Worm (Caenorhabditis elegans) whole organism, L2 larva: ENCODE results near the gene ttm-1.

ENCODE experiments used
- C34F6.9 ChIP-seq: fragments of 150-350 bp; optimal IDR thresholded peaks from 2 replicates; lab custom pipeline; 2014; ENCODE audit warnings: missing biosample characterization, missing genetic modification characterization
- F13H6.1 ChIP-seq: sonication (generic microtip); optimal IDR thresholded peaks from 2 replicates; lab custom pipeline; 2016; ENCODE audit warnings: missing genetic modification characterization, missing compliant biosample characterization
- Y55F3AM.14 ChIP-seq: fragments of 200-800 bp; sonication (Bioruptor generic); optimal IDR thresholded peaks from 2 replicates; lab custom pipeline; 2018; ENCODE audit warnings: mild to moderate bottlenecking, missing genetic modification characterization, missing compliant biosample characterization
- alr-1 ChIP-seq: fragments of 150-350 bp; optimal IDR thresholded peaks from 2 replicates; lab custom pipeline; 2014; ENCODE audit warnings: missing biosample characterization, missing genetic modification characterization
- aly-2 ChIP-seq: fragments of 150-350 bp; optimal IDR thresholded peaks from 2 replicates; lab custom pipeline; 2014; ENCODE audit warnings: missing biosample characterization, missing genetic modification characterization
- ama-1 ChIP-seq: fragments of 150-350 bp; optimal IDR thresholded peaks from 2 replicates; lab custom pipeline; 2018; ENCODE audit warnings: inconsistent platforms
- blmp-1 ChIP-seq: sonication (generic microtip); optimal IDR thresholded peaks from 2 replicates; lab custom pipeline; 2017; ENCODE audit warnings: missing genetic modification characterization, mild to moderate bottlenecking, missing compliant biosample characterization, antibody characterized with exemption, moderate library complexity; ENCODE audit not compliant: insufficient read depth
- ceh-16 ChIP-seq: fragments of 150-350 bp; optimal IDR thresholded peaks from 2 replicates; lab custom pipeline; 2014; ENCODE audit warnings: missing biosample characterization, missing genetic modification characterization
- ceh-82 ChIP-seq: fragments of 150-350 bp; optimal IDR thresholded peaks from 2 replicates; lab custom pipeline; 2014; ENCODE audit warnings: missing biosample characterization, missing genetic modification characterization
- egl-27 ChIP-seq: sonication (generic microtip); optimal IDR thresholded peaks from 3 replicates; lab custom pipeline; 2017; ENCODE audit warnings: missing biosample characterization, missing genetic modification reagents, missing genetic modification characterization
- elt-1 ChIP-seq: fragments of 150-350 bp; optimal IDR thresholded peaks from 2 replicates; lab custom pipeline; 2014; ENCODE audit warnings: missing biosample characterization, missing genetic modification characterization
- elt-3 ChIP-seq: sonication (generic microtip); optimal IDR thresholded peaks from 2 replicates; lab custom pipeline; 2017; ENCODE audit warnings: missing biosample characterization, missing genetic modification characterization
- fos-1 ChIP-seq: fragments of 150-350 bp; optimal IDR thresholded peaks from 2 replicates; lab custom pipeline; 2014; ENCODE audit warnings: missing biosample characterization, missing genetic modification characterization
- gmeb-1 ChIP-seq: fragments of 150-350 bp; optimal IDR thresholded peaks from 2 replicates; lab custom pipeline; 2014; ENCODE audit warnings: missing biosample characterization, missing genetic modification characterization
- lin-11 ChIP-seq: fragments of 150-350 bp; sonication (generic microtip); optimal IDR thresholded peaks from 2 replicates; lab custom pipeline; 2014; ENCODE audit warnings: missing biosample characterization, missing genetic modification characterization, inconsistent platforms, mixed read lengths
- lin-13 ChIP-seq: fragments of 150-350 bp; optimal IDR thresholded peaks from 2 replicates; lab custom pipeline; 2014; ENCODE audit warnings: missing biosample characterization, missing genetic modification reagents, missing genetic modification characterization
- lin-39 ChIP-seq: fragments of 150-350 bp; optimal IDR thresholded peaks from 2 replicates; lab custom pipeline; 2014; ENCODE audit warnings: missing biosample characterization, missing genetic modification reagents, missing genetic modification characterization
- lsy-2 ChIP-seq, 2 experiments: fragments of 150-350 bp in 1 of 2; sonication (generic microtip) in 1 of 2; optimal IDR thresholded peaks; 2 replicates each; lab custom pipeline; 2014 to 2017; ENCODE audit warnings: missing biosample characterization in 2 of 2, missing genetic modification characterization in 2 of 2
- mbf-1 ChIP-seq: sonication (generic microtip); optimal IDR thresholded peaks from 2 replicates; lab custom pipeline; 2017; ENCODE audit warnings: missing biosample characterization, missing genetic modification characterization
- mdl-1 ChIP-seq, 2 experiments: fragments of 150-350 bp in 1 of 2; sonication (generic microtip) in 1 of 2; optimal IDR thresholded peaks; 2 replicates each; lab custom pipeline; 2017; ENCODE audit warnings: missing biosample characterization in 2 of 2, missing genetic modification characterization in 2 of 2
- nhr-10 ChIP-seq: sonication (generic microtip); optimal IDR thresholded peaks from 2 replicates; lab custom pipeline; 2017; ENCODE audit warnings: missing biosample characterization, missing genetic modification characterization
- nhr-11 ChIP-seq: fragments of 150-350 bp; optimal IDR thresholded peaks from 2 replicates; lab custom pipeline; 2014; ENCODE audit warnings: missing biosample characterization, missing genetic modification characterization
- nhr-12 ChIP-seq: fragments of 150-350 bp; optimal IDR thresholded peaks from 2 replicates; lab custom pipeline; 2014; ENCODE audit warnings: missing biosample characterization, missing genetic modification characterization
- nhr-129 ChIP-seq: fragments of 150-350 bp; optimal IDR thresholded peaks from 2 replicates; lab custom pipeline; 2014; ENCODE audit warnings: missing biosample characterization, missing genetic modification characterization
- nhr-21 ChIP-seq: fragments of 150-350 bp; optimal IDR thresholded peaks from 2 replicates; lab custom pipeline; 2014; ENCODE audit warnings: missing biosample characterization, missing genetic modification characterization
- nhr-237 ChIP-seq: fragments of 150-350 bp; optimal IDR thresholded peaks from 2 replicates; lab custom pipeline; 2014; ENCODE audit warnings: missing biosample characterization, missing genetic modification characterization
- nhr-77 ChIP-seq: fragments of 150-350 bp; optimal IDR thresholded peaks from 2 replicates; lab custom pipeline; 2014; ENCODE audit warnings: missing biosample characterization, missing genetic modification characterization
- skn-1 ChIP-seq: sonication (generic microtip); optimal IDR thresholded peaks from 2 replicates; lab custom pipeline; 2017; ENCODE audit warnings: missing biosample characterization, missing genetic modification characterization
- unc-55 ChIP-seq: fragments of 150-350 bp; sonication (generic microtip); optimal IDR thresholded peaks from 3 replicates; lab custom pipeline; 2014; ENCODE audit warnings: missing biosample characterization, missing genetic modification reagents, missing genetic modification characterization
- unc-62 ChIP-seq: fragments of 150-350 bp; optimal IDR thresholded peaks from 2 replicates; lab custom pipeline; 2014; ENCODE audit warnings: missing biosample characterization, missing genetic modification reagents, missing genetic modification characterization
- zag-1 ChIP-seq: fragments of 150-350 bp; optimal IDR thresholded peaks from 2 replicates; lab custom pipeline; 2014; ENCODE audit warnings: missing biosample characterization, missing genetic modification characterization
- ztf-1 ChIP-seq: fragments of 200-800 bp; sonication (Bioruptor generic); conservative IDR thresholded peaks from 2 replicates; pipeline ENCODE4 v1.3.6; 2022; ENCODE audit warnings: missing genetic modification characterization, missing compliant biosample characterization
- ztf-11 ChIP-seq: sonication (generic microtip); optimal IDR thresholded peaks from 2 replicates; lab custom pipeline; 2017; ENCODE audit warnings: missing biosample characterization, missing genetic modification characterization

ttm-1 gene

ce11 chrIII:12929573-12929972 is 37.2 kb downstream of the ttm-1 start, which contains the start of gene Y37D8A.19:
Y37D8A.19 (plus strand) TSS chrIII:12929873.
- TF ChIP-seq ztf-1 (no peak), nhr-21 (tag; lab: Kevin White, UChicago) (no peak), nhr-12 (tag; lab: Kevin White, UChicago) (no peak), skn-1 (tag; lab: Kevin White, UChicago) (no peak), aly-2 (no peak)

ce11 chrIII:12925947-12926607 is 40.7 kb downstream of the ttm-1 start, which contains the start of the genes npp-25 and mrps-10:
npp-25 (minus strand) TSS chrIII:12925997.
mrps-10 (plus strand) TSS chrIII:12926557.
- TF ChIP-seq nhr-77 (tag; lab: Kevin White, UChicago): no peak
- no peak for TF ChIP-seq ztf-11 (tag; lab: Kevin White, UChicago)
- no peak for TF ChIP-seq alr-1 (tag; lab: Kevin White, UChicago)
- no peak for TF ChIP-seq unc-62 (GFP tag; lab: Kevin White, UChicago)
- peak; percentile 28 for TF ChIP-seq unc-55 (GFP tag; lab: Kevin White, UChicago)
- no peak for TF ChIP-seq lin-39 (tag; lab: Kevin White, UChicago)
- no peak for TF ChIP-seq ztf-1
- TF ChIP-seq nhr-21 (tag; lab: Kevin White, UChicago): no peak
- TF ChIP-seq nhr-11 (tag; lab: Kevin White, UChicago): no peak
- no peak for TF ChIP-seq egl-27 (tag; lab: Kevin White, UChicago)
- TF ChIP-seq lin-11: no peak
- TF ChIP-seq lsy-2 (tag; optimal IDR thresholded peaks at IDR 0.05; lab: Kevin White, UChicago): peak in 1 of 2 experiments; percentile 72
- TF ChIP-seq fos-1: peak; percentile 29
- TF ChIP-seq C34F6.9 (tag; lab: Kevin White, UChicago): peak; percentile 40
- TF ChIP-seq lin-13 (GFP tag; lab: Kevin White, UChicago): peak; percentile 52

- TF ChIP-seq unc-62 (GFP tag; lab: Kevin White, UChicago) (no peak), mdl-1 (tag; optimal IDR thresholded peaks at IDR 0.05; lab: Kevin White, UChicago) (no peak), lsy-2 (tag; optimal IDR thresholded peaks at IDR 0.05; lab: Kevin White, UChicago) (no peak), alr-1 (tag; lab: Kevin White, UChicago) (no peak), elt-3 (tag; lab: Kevin White, UChicago) (no peak), lin-13 (GFP tag; lab: Kevin White, UChicago) (no peak), ztf-11 (tag; lab: Kevin White, UChicago) (no peak), elt-1 (tag; lab: Kevin White, UChicago) (no peak), nhr-12 (tag; lab: Kevin White, UChicago) (no peak), zag-1 (tag; lab: Kevin White, UChicago) (no peak), nhr-11 (tag; lab: Kevin White, UChicago) (no peak), lin-39 (tag; lab: Kevin White, UChicago) (no peak), Y55F3AM.14 (GFP tag; lab: Kevin White, UChicago) (no peak), aly-2 (no peak), ceh-16 (tag; lab: Kevin White, UChicago) (no peak)
Observed at ce11 chrIII:12920810-12921209, 46.0 kb downstream of the ttm-1 start.

ce11 chrIII:12919882-12920281 is 46.9 kb downstream of the ttm-1 start:
- TF ChIP-seq gmeb-1 (peak; percentile 15), fos-1 (peak; percentile 95), nhr-21 (tag; lab: Kevin White, UChicago) (no peak), alr-1 (tag; lab: Kevin White, UChicago) (no peak), F13H6.1 (tag; lab: Kevin White, UChicago) (peak; percentile 63), lin-39 (tag; lab: Kevin White, UChicago) (no peak), nhr-129 (tag; lab: Kevin White, UChicago) (peak; percentile 59), ztf-1 (no peak), ama-1 (lab: Kevin White, UChicago) (no peak)

- TF ChIP-seq nhr-11 (tag; lab: Kevin White, UChicago) (no peak), nhr-10 (no peak), lin-13 (GFP tag; lab: Kevin White, UChicago) (no peak), nhr-12 (tag; lab: Kevin White, UChicago) (no peak), blmp-1 (tag; lab: Kevin White, UChicago) (no peak), elt-1 (tag; lab: Kevin White, UChicago) (no peak), Y55F3AM.14 (GFP tag; lab: Kevin White, UChicago) (no peak), skn-1 (tag; lab: Kevin White, UChicago) (no peak), ztf-11 (tag; lab: Kevin White, UChicago) (no peak), ceh-82 (no peak), mbf-1 (no peak), mdl-1 (tag; optimal IDR thresholded peaks at IDR 0.05; lab: Kevin White, UChicago) (no peak), elt-3 (tag; lab: Kevin White, UChicago) (no peak), nhr-237 (tag; lab: Kevin White, UChicago) (no peak)
Observed at ce11 chrIII:12918575-12918974, 48.2 kb downstream of the ttm-1 start, which contains the start of gene Y37D8A.16. Y37D8A.16 (minus strand) TSS chrIII:12918675.
